Fruit fly (Drosophila melanogaster) whole organism, embryonic: ENCODE data around the gene IRSp53.

Experiments
- Abd-B ChIP-seq: fragments of 200-800 bp; sonication (Bioruptor generic); optimal IDR thresholded peaks from 2 replicates; lab custom pipeline; 2018; ENCODE audit warnings: missing biosample characterization, mild to moderate bottlenecking, missing genetic modification characterization, moderate library complexity
- Adf1 ChIP-seq: fragments of 200-800 bp; sonication (Bioruptor generic); IDR thresholded peaks from 2 replicates; pipeline ENCODE4 v1.3.6; 2022; ENCODE audit warnings: missing biosample characterization, missing genetic modification characterization
- Antp ChIP-seq: fragments of 200-800 bp; sonication (Bioruptor generic); optimal IDR thresholded peaks from 3 replicates; lab custom pipeline; 2016; ENCODE audit warnings: missing biosample characterization, missing genetic modification characterization
- Atf6 ChIP-seq: fragments of 200-800 bp; sonication (Bioruptor generic); IDR thresholded peaks from 2 replicates; pipeline ENCODE4 v1.3.6; 2022; ENCODE audit warnings: missing biosample characterization, missing genetic modification characterization
- BEAF-32 ChIP-seq: fragments of 200-800 bp; sonication (Bioruptor generic); optimal IDR thresholded peaks from 3 replicates; lab custom pipeline; 2017; ENCODE audit warnings: missing biosample characterization, missing genetic modification characterization, mild to moderate bottlenecking, moderate library complexity, missing genetic modification reagents
- CG10654 ChIP-seq: fragments of 200-800 bp; sonication (Bioruptor generic); optimal IDR thresholded peaks from 2 replicates; lab custom pipeline; 2016; ENCODE audit warnings: missing biosample characterization, missing genetic modification characterization
- CG1233 ChIP-seq: fragments of 200-800 bp; sonication (Bioruptor generic); optimal IDR thresholded peaks from 4 replicates; lab custom pipeline; 2018; ENCODE audit warnings: missing biosample characterization, mild to moderate bottlenecking, missing genetic modification characterization
- CG13424 ChIP-seq: fragments of 200-800 bp; sonication (Bioruptor generic); optimal IDR thresholded peaks from 2 replicates; lab custom pipeline; 2019; ENCODE audit warnings: missing biosample characterization, mild to moderate bottlenecking, missing genetic modification characterization, moderate library complexity
- CG15514 ChIP-seq: fragments of 200-800 bp; sonication (Bioruptor generic); optimal IDR thresholded peaks from 3 replicates; lab custom pipeline; 2017; ENCODE audit warnings: missing biosample characterization, missing genetic modification characterization, mild to moderate bottlenecking, moderate library complexity, missing genetic modification reagents
- CG16779 ChIP-seq: fragments of 200-800 bp; sonication (Bioruptor generic); IDR thresholded peaks from 2 replicates; pipeline ENCODE4 v1.3.6; 2022; ENCODE audit warnings: missing biosample characterization, missing genetic modification characterization
- CG16863 ChIP-seq: fragments of 200-800 bp; sonication (Bioruptor generic); optimal IDR thresholded peaks from 3 replicates; lab custom pipeline; 2016; ENCODE audit warnings: missing biosample characterization, missing genetic modification characterization
- CG17612 ChIP-seq: fragments of 200-800 bp; sonication (Bioruptor generic); IDR thresholded peaks from 2 replicates; pipeline ENCODE4 v1.3.6; 2022; ENCODE audit warnings: missing biosample characterization, missing genetic modification characterization
- CG18599 ChIP-seq: fragments of 200-800 bp; sonication (Bioruptor generic); optimal IDR thresholded peaks from 3 replicates; lab custom pipeline; 2017; ENCODE audit warnings: missing biosample characterization, missing genetic modification characterization, mild to moderate bottlenecking, moderate library complexity, missing genetic modification reagents
- CG2712 ChIP-seq: fragments of 200-800 bp; optimal IDR thresholded peaks from 3 replicates; lab custom pipeline; 2019; ENCODE audit warnings: missing biosample characterization, mild to moderate bottlenecking, missing genetic modification characterization, moderate library complexity
- CG2889 ChIP-seq: fragments of 200-800 bp; sonication (Bioruptor generic); IDR thresholded peaks from 3 replicates; pipeline ENCODE4 v1.3.6; 2022; ENCODE audit warnings: missing biosample characterization, missing genetic modification characterization
- CG30403 ChIP-seq: fragments of 200-800 bp; sonication (Bioruptor generic); optimal IDR thresholded peaks from 3 replicates; lab custom pipeline; 2016; ENCODE audit warnings: missing biosample characterization, missing genetic modification characterization
- CG3065 ChIP-seq: fragments of 200-800 bp; sonication (Bioruptor generic); optimal IDR thresholded peaks from 2 replicates; lab custom pipeline; 2016; ENCODE audit warnings: missing biosample characterization, missing genetic modification characterization
- CG4360 ChIP-seq: fragments of 200-800 bp; sonication (Bioruptor generic); IDR thresholded peaks from 2 replicates; pipeline ENCODE4 v1.3.6; 2022; ENCODE audit warnings: missing biosample characterization, missing genetic modification characterization
- CG4730 ChIP-seq: fragments of 200-800 bp; sonication (Bioruptor generic); IDR thresholded peaks from 2 replicates; pipeline ENCODE4 v1.3.6; 2022; ENCODE audit warnings: missing biosample characterization, missing genetic modification characterization
- Ets97D ChIP-seq: fragments of 200-800 bp; sonication (Bioruptor generic); optimal IDR thresholded peaks from 3 replicates; lab custom pipeline; 2016; ENCODE audit warnings: missing biosample characterization, missing genetic modification characterization
- Fer3 ChIP-seq: fragments of 200-800 bp; sonication (Bioruptor generic); optimal IDR thresholded peaks from 2 replicates; lab custom pipeline; 2018; ENCODE audit warnings: missing biosample characterization, mild to moderate bottlenecking, missing genetic modification characterization, moderate library complexity
- Gug ChIP-seq: fragments of 200-800 bp; sonication (Bioruptor generic); IDR thresholded peaks from 4 replicates; pipeline ENCODE4 v1.3.6; 2022; ENCODE audit warnings: missing biosample characterization, missing genetic modification characterization
- HmgZ ChIP-seq: fragments of 200-800 bp; sonication (Bioruptor generic); optimal IDR thresholded peaks from 2 replicates; lab custom pipeline; 2018; ENCODE audit warnings: missing biosample characterization, mild to moderate bottlenecking, missing genetic modification characterization
- Hsf ChIP-seq: fragments of 200-800 bp; sonication (Bioruptor generic); optimal IDR thresholded peaks from 3 replicates; lab custom pipeline; 2016; ENCODE audit warnings: missing biosample characterization, missing genetic modification characterization
- Lim3 ChIP-seq: fragments of 200-800 bp; sonication (Bioruptor generic); IDR thresholded peaks from 2 replicates; pipeline ENCODE4 v1.3.6; 2022; ENCODE audit warnings: missing biosample characterization, missing genetic modification characterization
- Mes4 ChIP-seq: fragments of 200-800 bp; sonication (Bioruptor generic); optimal IDR thresholded peaks from 2 replicates; lab custom pipeline; 2016; ENCODE audit warnings: missing biosample characterization, missing genetic modification characterization
- Ravus ChIP-seq: fragments of 200-800 bp; sonication (Bioruptor generic); IDR thresholded peaks from 2 replicates; pipeline ENCODE4 v1.3.6; 2022; ENCODE audit warnings: missing biosample characterization, missing genetic modification characterization
- Rfx ChIP-seq: fragments of 200-800 bp; sonication (Bioruptor generic); IDR thresholded peaks from 2 replicates; pipeline ENCODE4 v1.3.6; 2022; ENCODE audit warnings: missing biosample characterization, missing genetic modification characterization
- Spps ChIP-seq: fragments of 200-800 bp; sonication (Bioruptor generic); optimal IDR thresholded peaks from 2 replicates; lab custom pipeline; 2018; ENCODE audit warnings: missing biosample characterization, mild to moderate bottlenecking, missing genetic modification characterization
- Taf1 ChIP-seq: fragments of 200-800 bp; sonication (Bioruptor generic); IDR thresholded peaks from 2 replicates; pipeline ENCODE4 v1.3.6; 2022; ENCODE audit warnings: missing biosample characterization, missing genetic modification characterization
- Xbp1 ChIP-seq: fragments of 200-800 bp; sonication (Bioruptor generic); optimal IDR thresholded peaks from 3 replicates; lab custom pipeline; 2016; ENCODE audit warnings: missing biosample characterization, mild to moderate bottlenecking, missing genetic modification characterization
- ac ChIP-seq: fragments of 200-800 bp; sonication (Bioruptor generic); optimal IDR thresholded peaks from 3 replicates; lab custom pipeline; 2017; ENCODE audit warnings: missing biosample characterization, mild to moderate bottlenecking, missing genetic modification characterization
- al ChIP-seq: fragments of 200-800 bp; sonication (Bioruptor generic); IDR thresholded peaks from 2 replicates; pipeline ENCODE4 v1.3.6; 2022; ENCODE audit warnings: missing biosample characterization, missing genetic modification characterization
- ara ChIP-seq: fragments of 200-800 bp; sonication (Bioruptor generic); IDR thresholded peaks from 2 replicates; pipeline ENCODE4 v1.3.6; 2022; ENCODE audit warnings: missing biosample characterization, missing genetic modification characterization
- ase ChIP-seq: fragments of 200-800 bp; sonication (Bioruptor generic); IDR thresholded peaks from 3 replicates; pipeline ENCODE4 v1.3.6; 2022; ENCODE audit warnings: missing biosample characterization, missing genetic modification characterization
- br ChIP-seq: fragments of >200 bp; optimal IDR thresholded peaks from 2 replicates; lab custom pipeline; 2017
- cwo ChIP-seq: fragments of 200-800 bp; sonication (Bioruptor generic); optimal IDR thresholded peaks from 3 replicates; lab custom pipeline; 2017; ENCODE audit warnings: missing biosample characterization, missing genetic modification characterization, mild to moderate bottlenecking, moderate library complexity, missing genetic modification reagents
- dysf ChIP-seq: fragments of 200-800 bp; sonication (Bioruptor generic); IDR thresholded peaks from 3 replicates; pipeline ENCODE4 v1.3.6; 2022; ENCODE audit warnings: missing biosample characterization, missing genetic modification characterization
- esg ChIP-seq: fragments of 200-800 bp; sonication (Bioruptor generic); conservative IDR thresholded peaks from 2 replicates; pipeline ENCODE4 v1.3.6; 2022; ENCODE audit warnings: missing biosample characterization, missing genetic modification characterization
- fu2 ChIP-seq: fragments of 200-800 bp; sonication (Bioruptor generic); optimal IDR thresholded peaks from 2 replicates; lab custom pipeline; 2016; ENCODE audit warnings: missing biosample characterization, missing genetic modification characterization
- ham ChIP-seq: fragments of 200-800 bp; sonication (Bioruptor generic); IDR thresholded peaks from 2 replicates; pipeline ENCODE4 v1.3.6; 2022; ENCODE audit warnings: missing biosample characterization, missing genetic modification characterization
- luna ChIP-seq: fragments of 200-800 bp; sonication (Bioruptor generic); optimal IDR thresholded peaks from 2 replicates; lab custom pipeline; 2016; ENCODE audit warnings: missing biosample characterization, missing genetic modification characterization
- maf-S ChIP-seq: fragments of 200-800 bp; sonication (Bioruptor generic); optimal IDR thresholded peaks from 2 replicates; lab custom pipeline; 2016; ENCODE audit warnings: missing biosample characterization, missing genetic modification characterization
- mirr ChIP-seq: fragments of 200-800 bp; sonication (Bioruptor generic); optimal IDR thresholded peaks from 3 replicates; lab custom pipeline; 2018; ENCODE audit warnings: missing biosample characterization, mild to moderate bottlenecking, missing genetic modification characterization
- pfk ChIP-seq: fragments of 200-800 bp; sonication (Bioruptor generic); optimal IDR thresholded peaks from 2 replicates; lab custom pipeline; 2018; ENCODE audit warnings: missing biosample characterization, mild to moderate bottlenecking, missing genetic modification characterization, moderate library complexity
- phol ChIP-seq: fragments of 200-800 bp; sonication (Bioruptor generic); optimal IDR thresholded peaks from 3 replicates; lab custom pipeline; 2018; ENCODE audit warnings: missing biosample characterization, mild to moderate bottlenecking, missing genetic modification characterization, moderate library complexity
- pzg ChIP-seq: fragments of 200-800 bp; sonication (Bioruptor generic); optimal IDR thresholded peaks from 3 replicates; lab custom pipeline; 2018; ENCODE audit warnings: missing biosample characterization, mild to moderate bottlenecking, missing genetic modification characterization, moderate library complexity
- tap ChIP-seq: fragments of 200-800 bp; optimal IDR thresholded peaks from 3 replicates; lab custom pipeline; 2019; ENCODE audit warnings: missing biosample characterization, mild to moderate bottlenecking, missing genetic modification characterization, moderate library complexity
- toy ChIP-seq: fragments of 200-800 bp; sonication (Bioruptor generic); IDR thresholded peaks from 2 replicates; pipeline ENCODE4 v1.3.6; 2022; ENCODE audit warnings: missing biosample characterization, missing genetic modification characterization
- ttk ChIP-seq: fragments of 200-800 bp; sonication (Bioruptor generic); IDR thresholded peaks from 2 replicates; pipeline ENCODE4 v2.1.2; 2022; ENCODE audit warnings: missing biosample characterization, missing genetic modification characterization
- wor ChIP-seq: fragments of 200-800 bp; sonication (Bioruptor generic); IDR thresholded peaks from 2 replicates; pipeline ENCODE4 v1.3.6; 2022; ENCODE audit warnings: missing biosample characterization, missing genetic modification characterization

Gene IRSp53

DNA sequence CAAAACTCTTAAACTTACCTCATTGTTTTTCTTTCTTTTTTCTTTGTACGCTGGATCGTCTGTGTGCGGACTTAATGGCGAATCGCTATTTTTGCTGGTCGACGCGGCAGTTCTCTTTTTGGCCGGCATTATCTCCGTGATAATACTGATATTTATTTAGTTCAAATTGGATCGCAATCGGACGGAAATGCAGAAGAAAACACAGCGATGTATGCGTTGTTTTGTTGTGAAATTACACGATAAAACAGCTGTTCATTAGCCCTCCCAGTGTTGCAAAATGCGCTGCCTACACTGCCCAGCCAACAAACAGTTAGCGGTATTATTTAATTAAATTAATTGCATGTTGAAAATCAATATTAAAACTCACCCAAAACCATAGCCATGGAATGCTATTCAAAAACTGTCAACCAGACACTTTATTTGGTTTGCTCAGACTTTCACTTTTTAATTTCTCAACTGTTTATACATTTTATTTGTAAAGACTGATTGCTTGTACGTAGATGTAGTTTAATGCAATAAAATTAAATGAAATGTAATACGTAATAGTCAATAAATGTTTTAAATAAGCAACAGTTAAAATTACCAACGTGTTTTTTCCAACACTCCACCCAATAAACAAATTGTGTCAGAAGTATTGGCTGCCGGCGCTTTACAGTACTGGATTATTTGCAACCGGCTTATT lies 37.7 kb upstream of the IRSp53 start, which contains the start of the genes Irbp18 and APP-BP1 (continued):
- TF ChIP-seq CG13424 (tag; lab: Kevin White, UChicago) = peak; percentile 90
- TF ChIP-seq Hsf (GFP tag; lab: Kevin White, UChicago) = peak; percentile 97
- TF ChIP-seq Antp (GFP tag; lab: Kevin White, UChicago) = peak; percentile 86
- TF ChIP-seq CG30403 (GFP tag; lab: Kevin White, UChicago) = peak; percentile 98
- peak; percentile 79 for TF ChIP-seq ase (GFP tag; lab: Robert Waterston, UW)
- TF ChIP-seq HmgZ (tag; lab: Kevin White, UChicago) = peak; percentile 96
- peak; percentile 17 for TF ChIP-seq pfk
- TF ChIP-seq CG17612 (GFP tag; lab: Robert Waterston, UW) = peak; percentile 72
- TF ChIP-seq ttk (GFP tag; lab: Robert Waterston, UW) = peak; percentile 75
- TF ChIP-seq tap (tag; lab: Kevin White, UChicago) = peak; percentile 84
- TF ChIP-seq cwo (GFP tag; lab: Kevin White, UChicago) = peak; percentile 90
- peak; percentile 84 for TF ChIP-seq ara (GFP tag; lab: Robert Waterston, UW)
- TF ChIP-seq esg = peak; percentile 83
- TF ChIP-seq Fer3 = peak; percentile 90
- peak; percentile 67 for TF ChIP-seq Taf1 (GFP tag; lab: Robert Waterston, UW)
- TF ChIP-seq mirr (GFP tag; lab: Kevin White, UChicago) = peak; percentile 80
- no peak for TF ChIP-seq br (lab: Kevin White, UChicago)
- TF ChIP-seq Atf6 = peak; percentile 89
- peak; percentile 67 for TF ChIP-seq ac (GFP tag; lab: Kevin White, UChicago)
- peak; percentile 91 for TF ChIP-seq Ets97D (GFP tag; lab: Kevin White, UChicago)
- TF ChIP-seq Adf1 (GFP tag; lab: Robert Waterston, UW) = peak; percentile 72
- peak; percentile 73 for TF ChIP-seq CG4730 (GFP tag; lab: Robert Waterston, UW)
- TF ChIP-seq CG1233 (GFP tag; lab: Kevin White, UChicago) = peak; percentile 94
- TF ChIP-seq Ravus (GFP tag; lab: Robert Waterston, UW) = peak; percentile 76
- TF ChIP-seq CG18599 (GFP tag; lab: Kevin White, UChicago) = peak; percentile 95
- peak; percentile 94 for TF ChIP-seq CG16863 (GFP tag; lab: Kevin White, UChicago)
- TF ChIP-seq CG2889 (GFP tag; lab: Robert Waterston, UW) = peak; percentile 91
- TF ChIP-seq luna (GFP tag; lab: Kevin White, UChicago) = peak; percentile 91
- TF ChIP-seq Abd-B (GFP tag; lab: Kevin White, UChicago) = peak; percentile 94
- TF ChIP-seq al (GFP tag; lab: Robert Waterston, UW) = peak; percentile 89
- peak; percentile 46 for TF ChIP-seq BEAF-32
- peak; percentile 47; the same call in 1 of the 2 replicates for TF ChIP-seq Lim3 (GFP tag; lab: Robert Waterston, UW)
- peak; percentile 93 for TF ChIP-seq CG10654 (GFP tag; lab: Kevin White, UChicago)
- peak; percentile 92 for TF ChIP-seq fu2
- peak; percentile 88 for TF ChIP-seq dysf (GFP tag; lab: Robert Waterston, UW)
- TF ChIP-seq maf-S (GFP tag; lab: Kevin White, UChicago) = peak; percentile 94
- 0 out of 2 replicates have a peak, but pooled peaks have one; percentile 41 for TF ChIP-seq CG16779
- peak; percentile 93 for TF ChIP-seq phol (tag; lab: Kevin White, UChicago)
- TF ChIP-seq Xbp1 (GFP tag; lab: Kevin White, UChicago) = peak; percentile 96
- TF ChIP-seq CG2712 (tag; lab: Kevin White, UChicago) = peak; percentile 93
- TF ChIP-seq Mes4 (GFP tag; lab: Kevin White, UChicago) = peak; percentile 90
- peak; percentile 54; the same call in 1 of the 2 replicates for TF ChIP-seq toy (GFP tag; lab: Robert Waterston, UW)
- TF ChIP-seq CG3065 = peak; percentile 84
- peak; percentile 90 for TF ChIP-seq Rfx (GFP tag; lab: Robert Waterston, UW)
- TF ChIP-seq Spps = peak; percentile 87
- peak; percentile 73 for TF ChIP-seq wor (GFP tag; lab: Robert Waterston, UW)
- peak; percentile 90 for TF ChIP-seq CG15514 (GFP tag; lab: Kevin White, UChicago)
- TF ChIP-seq pzg = peak; percentile 53
- TF ChIP-seq CG4360 (GFP tag; lab: Robert Waterston, UW) = 0 out of 2 replicates have a peak, but pooled peaks have one; percentile 30
- no peak for TF ChIP-seq ham (GFP tag; lab: Robert Waterston, UW)
- peak; percentile 84 for TF ChIP-seq Gug (GFP tag; lab: Robert Waterston, UW)
